Fruit fly (Drosophila melanogaster) whole organism, embryonic: Measurements from ENCODE around the gene CG13124.

ENCODE experiments used
- Aef1 ChIP-seq: fragments of 200-800 bp; sonication (Bioruptor generic); IDR thresholded peaks from 3 replicates; pipeline ENCODE4 v1.3.6; 2022; ENCODE audit warnings: missing biosample characterization, missing genetic modification characterization
- B-H1 ChIP-seq: fragments of 200-800 bp; sonication (Bioruptor generic); IDR thresholded peaks from 3 replicates; pipeline ENCODE4 v1.3.6; 2022; ENCODE audit warnings: missing biosample characterization, missing genetic modification characterization
- CG10209 ChIP-seq: fragments of 200-800 bp; sonication (Bioruptor generic); optimal IDR thresholded peaks from 3 replicates; lab custom pipeline; 2017; ENCODE audit warnings: missing biosample characterization, mild to moderate bottlenecking, missing genetic modification characterization, missing genetic modification reagents
- CG11247 ChIP-seq: fragments of 200-800 bp; sonication (Bioruptor generic); IDR thresholded peaks from 2 replicates; pipeline ENCODE4 v1.3.6; 2022; ENCODE audit warnings: missing biosample characterization, missing genetic modification characterization
- CG11695 ChIP-seq: fragments of 200-800 bp; sonication (Bioruptor generic); IDR thresholded peaks from 3 replicates; pipeline ENCODE4 v1.3.6; 2022; ENCODE audit warnings: missing biosample characterization, missing genetic modification characterization
- CG12391 ChIP-seq: fragments of 200-800 bp; sonication (Bioruptor generic); optimal IDR thresholded peaks from 3 replicates; lab custom pipeline; 2018; ENCODE audit warnings: missing biosample characterization, mild to moderate bottlenecking, missing genetic modification characterization, moderate library complexity
- CG13123 ChIP-seq: fragments of 200-800 bp; sonication (Bioruptor generic); optimal IDR thresholded peaks from 2 replicates; lab custom pipeline; 2016; ENCODE audit warnings: missing biosample characterization, missing genetic modification characterization
- CG14667 ChIP-seq: fragments of 200-800 bp; sonication (Bioruptor generic); IDR thresholded peaks from 2 replicates; pipeline ENCODE4 v1.3.6; 2022; ENCODE audit warnings: missing biosample characterization, missing genetic modification characterization
- CG17359 ChIP-seq: fragments of 200-800 bp; sonication (Bioruptor generic); optimal IDR thresholded peaks from 3 replicates; lab custom pipeline; 2018; ENCODE audit warnings: missing biosample characterization, mild to moderate bottlenecking, missing genetic modification characterization, moderate library complexity
- CG1792 ChIP-seq: fragments of 200-800 bp; sonication (Bioruptor generic); optimal IDR thresholded peaks from 2 replicates; lab custom pipeline; 2016; ENCODE audit warnings: missing biosample characterization, missing genetic modification characterization
- CG2712 ChIP-seq: fragments of 200-800 bp; optimal IDR thresholded peaks from 3 replicates; lab custom pipeline; 2019; ENCODE audit warnings: missing biosample characterization, mild to moderate bottlenecking, missing genetic modification characterization, moderate library complexity
- CG30431 ChIP-seq: fragments of 200-800 bp; sonication (Bioruptor generic); optimal IDR thresholded peaks from 2 replicates; lab custom pipeline; 2017; ENCODE audit warnings: missing biosample characterization, missing genetic modification characterization
- CG31441 ChIP-seq: fragments of 200-800 bp; sonication (Bioruptor generic); IDR thresholded peaks from 2 replicates; pipeline ENCODE4 v1.3.6; 2022; ENCODE audit warnings: missing biosample characterization, missing genetic modification characterization
- CG34422 ChIP-seq: fragments of 200-800 bp; sonication (Bioruptor generic); IDR thresholded peaks from 3 replicates; pipeline ENCODE4 v1.3.6; 2022; ENCODE audit warnings: missing biosample characterization, missing genetic modification characterization
- CG3838 ChIP-seq: fragments of 200-800 bp; sonication (Bioruptor generic); optimal IDR thresholded peaks from 3 replicates; lab custom pipeline; 2016; ENCODE audit warnings: missing biosample characterization, missing genetic modification characterization
- CG3995 ChIP-seq: fragments of 200-800 bp; sonication (Bioruptor generic); optimal IDR thresholded peaks from 3 replicates; lab custom pipeline; 2016; ENCODE audit warnings: missing biosample characterization, missing genetic modification characterization
- CG5245 ChIP-seq: fragments of 200-800 bp; sonication (Bioruptor generic); optimal IDR thresholded peaks from 3 replicates; lab custom pipeline; 2016; ENCODE audit warnings: missing biosample characterization, missing genetic modification characterization
- CG7357 ChIP-seq: fragments of 200-800 bp; sonication (Bioruptor generic); IDR thresholded peaks from 3 replicates; pipeline ENCODE4 v1.3.6; 2022; ENCODE audit warnings: missing biosample characterization, missing genetic modification characterization
- CG8924 ChIP-seq: fragments of 200-800 bp; optimal IDR thresholded peaks from 3 replicates; lab custom pipeline; 2019; ENCODE audit warnings: missing biosample characterization, mild to moderate bottlenecking, missing genetic modification characterization, moderate library complexity
- CG9876 ChIP-seq: fragments of 200-800 bp; sonication (Bioruptor generic); optimal IDR thresholded peaks from 2 replicates; lab custom pipeline; 2016; ENCODE audit warnings: missing biosample characterization, missing genetic modification characterization
- Dad ChIP-seq: fragments of 200-800 bp; sonication (Bioruptor generic); optimal IDR thresholded peaks from 3 replicates; lab custom pipeline; 2016; ENCODE audit warnings: missing biosample characterization, missing genetic modification characterization
- Dbx ChIP-seq: fragments of 200-800 bp; sonication (Bioruptor generic); IDR thresholded peaks from 3 replicates; pipeline ENCODE4 v1.3.6; 2022; ENCODE audit warnings: missing biosample characterization, missing genetic modification characterization
- Doc2 ChIP-seq: fragments of 200-800 bp; sonication (Bioruptor generic); IDR thresholded peaks from 2 replicates; pipeline ENCODE4 v1.3.6; 2022; ENCODE audit warnings: missing biosample characterization, missing genetic modification characterization
- E2f2 ChIP-seq: fragments of 200-800 bp; sonication (Bioruptor generic); IDR thresholded peaks from 2 replicates; pipeline ENCODE4 v1.3.6; 2022; ENCODE audit warnings: missing biosample characterization, missing genetic modification characterization
- Fer2 ChIP-seq: fragments of 200-800 bp; sonication (Bioruptor generic); optimal IDR thresholded peaks from 2 replicates; lab custom pipeline; 2018; ENCODE audit warnings: missing biosample characterization, mild to moderate bottlenecking, missing genetic modification characterization, moderate library complexity
- HLH3B ChIP-seq: fragments of 200-800 bp; sonication (Bioruptor generic); IDR thresholded peaks from 2 replicates; pipeline ENCODE4 v1.3.6; 2022; ENCODE audit warnings: missing biosample characterization, missing genetic modification characterization
- Hmx ChIP-seq: fragments of 200-800 bp; sonication (Bioruptor generic); optimal IDR thresholded peaks from 2 replicates; lab custom pipeline; 2016; ENCODE audit warnings: missing biosample characterization, missing genetic modification characterization
- Lpt ChIP-seq: fragments of >200 bp; optimal IDR thresholded peaks from 2 replicates; lab custom pipeline; 2018; ENCODE audit warnings: missing biosample characterization, missing genetic modification characterization
- MESR4 ChIP-seq: fragments of 200-800 bp; sonication (Bioruptor generic); optimal IDR thresholded peaks from 2 replicates; lab custom pipeline; 2018; ENCODE audit warnings: missing biosample characterization, mild to moderate bottlenecking, missing genetic modification characterization, moderate library complexity
- NC2α ChIP-seq: fragments of 200-800 bp; sonication (Bioruptor generic); optimal IDR thresholded peaks from 2 replicates; lab custom pipeline; 2016; ENCODE audit warnings: missing biosample characterization, missing genetic modification characterization
- NfI ChIP-seq: fragments of 200-800 bp; sonication (Bioruptor generic); optimal IDR thresholded peaks from 3 replicates; lab custom pipeline; 2018; ENCODE audit warnings: missing biosample characterization, mild to moderate bottlenecking, missing genetic modification characterization, moderate library complexity
- ap ChIP-seq: fragments of 200-800 bp; sonication (Bioruptor generic); IDR thresholded peaks from 2 replicates; pipeline ENCODE4 v1.3.6; 2022; ENCODE audit warnings: missing biosample characterization, missing genetic modification characterization
- br ChIP-seq: fragments of >200 bp; optimal IDR thresholded peaks from 2 replicates; lab custom pipeline; 2017
- btn ChIP-seq: fragments of 200-800 bp; sonication (Bioruptor generic); optimal IDR thresholded peaks from 2 replicates; lab custom pipeline; 2016; ENCODE audit warnings: missing biosample characterization, missing genetic modification characterization
- cg ChIP-seq: fragments of 200-800 bp; sonication (Bioruptor generic); optimal IDR thresholded peaks from 3 replicates; lab custom pipeline; 2019; ENCODE audit warnings: missing biosample characterization, mild to moderate bottlenecking, missing genetic modification characterization, moderate library complexity
- ci ChIP-seq: fragments of 200-800 bp; sonication (Bioruptor generic); IDR thresholded peaks from 3 replicates; pipeline ENCODE4 v1.3.6; 2022; ENCODE audit warnings: missing biosample characterization, missing genetic modification characterization
- crp ChIP-seq, 2 experiments: fragments of 200-800 bp; sonication (Bioruptor generic); optimal IDR thresholded peaks; 2 replicates in 1 of 2; 3 replicates in 1 of 2; lab custom pipeline; 2017; ENCODE audit warnings: missing biosample characterization in 2 of 2, missing genetic modification characterization in 2 of 2, mild to moderate bottlenecking in 1 of 2, moderate library complexity in 1 of 2
- dan ChIP-seq: fragments of 200-800 bp; sonication (Bioruptor generic); IDR thresholded peaks from 2 replicates; pipeline ENCODE4 v1.3.6; 2022; ENCODE audit warnings: missing biosample characterization, missing genetic modification characterization
- ems ChIP-seq: fragments of 200-800 bp; sonication (Bioruptor generic); optimal IDR thresholded peaks from 3 replicates; lab custom pipeline; 2016; ENCODE audit warnings: missing biosample characterization, missing genetic modification characterization
- esg ChIP-seq: fragments of 200-800 bp; sonication (Bioruptor generic); conservative IDR thresholded peaks from 2 replicates; pipeline ENCODE4 v1.3.6; 2022; ENCODE audit warnings: missing biosample characterization, missing genetic modification characterization
- gcm ChIP-seq: fragments of 200-800 bp; sonication (Bioruptor generic); optimal IDR thresholded peaks from 2 replicates; lab custom pipeline; 2019; ENCODE audit warnings: missing biosample characterization, mild to moderate bottlenecking, missing genetic modification characterization, moderate library complexity
- gsb ChIP-seq: fragments of 200-800 bp; sonication (Bioruptor generic); IDR thresholded peaks from 2 replicates; pipeline ENCODE4 v1.3.6; 2022; ENCODE audit warnings: missing biosample characterization, missing genetic modification characterization
- hkb ChIP-seq, 2 experiments: fragments of 200-800 bp in 1 of 2; fragments of >200 bp in 1 of 2; sonication (Bioruptor generic) in 1 of 2; IDR thresholded peaks in 1 of 2; optimal IDR thresholded peaks in 1 of 2; 2 replicates each; pipeline versions ENCODE4 v1.3.6 to Lab custom; 2017 to 2022; ENCODE audit warnings: missing biosample characterization in 1 of 2, missing genetic modification characterization in 1 of 2
- pan ChIP-seq, 4 experiments: fragments of >200 bp in 3 of 4; fragments of 200-800 bp in 1 of 4; sonication (Bioruptor generic) in 1 of 4; optimal IDR thresholded peaks in 3 of 4; IDR thresholded peaks in 1 of 4; 2 replicates each; pipeline versions ENCODE4 v1.3.6 to Lab custom; 2017 to 2022; ENCODE audit warnings: missing biosample characterization in 2 of 4, missing genetic modification characterization in 2 of 4, mixed read lengths in 1 of 4
- phol ChIP-seq: fragments of 200-800 bp; sonication (Bioruptor generic); optimal IDR thresholded peaks from 3 replicates; lab custom pipeline; 2018; ENCODE audit warnings: missing biosample characterization, mild to moderate bottlenecking, missing genetic modification characterization, moderate library complexity
- scrt ChIP-seq: fragments of 200-800 bp; sonication (Bioruptor generic); optimal IDR thresholded peaks from 2 replicates; lab custom pipeline; 2018; ENCODE audit warnings: missing biosample characterization, mild to moderate bottlenecking, missing genetic modification characterization, moderate library complexity
- sna ChIP-seq: fragments of 200-800 bp; sonication (Bioruptor generic); IDR thresholded peaks from 2 replicates; pipeline ENCODE4 v1.3.6; 2022; ENCODE audit warnings: missing biosample characterization, missing genetic modification characterization; ENCODE audit not compliant: partially characterized antibody
- so ChIP-seq: fragments of 200-800 bp; sonication (Bioruptor generic); IDR thresholded peaks from 3 replicates; pipeline ENCODE4 v1.3.6; 2022; ENCODE audit warnings: missing biosample characterization, missing genetic modification characterization
- tgo ChIP-seq: fragments of 200-800 bp; sonication (Bioruptor generic); IDR thresholded peaks from 3 replicates; pipeline ENCODE4 v1.3.6; 2022; ENCODE audit warnings: missing biosample characterization, missing genetic modification characterization
- trh ChIP-seq: fragments of 200-800 bp; sonication (Bioruptor generic); optimal IDR thresholded peaks from 2 replicates; lab custom pipeline; 2016; ENCODE audit warnings: missing biosample characterization, missing genetic modification characterization
- zf30C ChIP-seq: fragments of 200-800 bp; sonication (Bioruptor generic); optimal IDR thresholded peaks from 3 replicates; lab custom pipeline; 2018; ENCODE audit warnings: missing biosample characterization, mild to moderate bottlenecking, missing genetic modification characterization
- zfh1 ChIP-seq: fragments of 200-800 bp; sonication (Bioruptor generic); IDR thresholded peaks from 3 replicates; pipeline ENCODE4 v1.3.6; 2022; ENCODE audit warnings: missing biosample characterization, missing genetic modification characterization

Gene CG13124

DNA sequence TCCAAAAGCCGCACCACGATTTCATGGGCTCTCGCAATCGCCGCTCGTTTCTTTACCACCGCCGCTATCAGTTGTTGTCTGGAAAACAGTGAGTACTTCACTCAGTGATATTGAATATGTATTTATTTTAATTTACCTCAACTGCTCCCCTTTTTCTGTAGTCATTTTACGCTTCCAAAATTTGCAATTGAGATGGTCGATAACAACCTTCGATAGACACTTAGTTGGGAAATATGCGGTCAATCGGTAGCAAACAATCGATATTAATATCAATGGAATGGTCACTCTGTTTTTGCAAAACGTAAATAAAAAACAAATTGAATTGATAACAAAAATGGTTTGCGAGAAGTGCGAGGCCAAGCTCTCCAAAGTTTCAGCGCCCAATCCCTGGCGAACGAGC lies 17.9 kb downstream of the CG13124 start, which contains the start of the genes CG34183 and CG4537 (continued):
- TF ChIP-seq E2f2 (GFP tag; lab: Robert Waterston, UW) = peak; percentile 68
- TF ChIP-seq CG3838 (GFP tag; lab: Kevin White, UChicago) = no peak
- TF ChIP-seq CG12391 = no peak
- no peak for TF ChIP-seq CG14667 (GFP tag; lab: Robert Waterston, UW)
- no peak for TF ChIP-seq Aef1 (GFP tag; lab: Robert Waterston, UW)
- no peak for TF ChIP-seq zf30C (GFP tag; lab: Kevin White, UChicago)
- no peak for TF ChIP-seq gcm
- TF ChIP-seq so (GFP tag; lab: Robert Waterston, UW) = no peak
- no peak for TF ChIP-seq Lpt (GFP tag; lab: Kevin White, UChicago)
- TF ChIP-seq zfh1 (GFP tag; lab: Robert Waterston, UW) = no peak
- no peak for TF ChIP-seq CG17359 (tag; lab: Kevin White, UChicago)
- TF ChIP-seq CG8924 (tag; lab: Kevin White, UChicago) = no peak
- no peak for TF ChIP-seq CG30431 (GFP tag; lab: Kevin White, UChicago)
- TF ChIP-seq CG5245 (GFP tag; lab: Kevin White, UChicago) = no peak
- TF ChIP-seq CG7357 (GFP tag; lab: Robert Waterston, UW) = no peak
- TF ChIP-seq esg (GFP tag; lab: Robert Waterston, UW) = no peak
- TF ChIP-seq CG9876 (GFP tag; lab: Kevin White, UChicago) = no peak
- TF ChIP-seq tgo = no peak
- peak in 1 of 2 experiments; percentile 30 for TF ChIP-seq crp (GFP tag; optimal IDR thresholded peaks at IDR 0.05; lab: Kevin White, UChicago)
- TF ChIP-seq CG11695 (GFP tag; lab: Robert Waterston, UW) = no peak
- no peak for TF ChIP-seq CG2712 (tag; lab: Kevin White, UChicago)
- TF ChIP-seq cg (GFP tag; lab: Kevin White, UChicago) = no peak
- TF ChIP-seq Doc2 (GFP tag; lab: Robert Waterston, UW) = no peak
- peak; percentile 74 for TF ChIP-seq MESR4
- no peak for TF ChIP-seq NC2α (GFP tag; lab: Kevin White, UChicago)
- no peak for TF ChIP-seq btn
- no peak for TF ChIP-seq Dbx (GFP tag; lab: Robert Waterston, UW)
- TF ChIP-seq CG13123 (GFP tag; lab: Kevin White, UChicago) = no peak
- TF ChIP-seq CG3995 (GFP tag; lab: Kevin White, UChicago) = no peak
- no peak for TF ChIP-seq CG10209 (GFP tag; lab: Kevin White, UChicago)
- no peak for TF ChIP-seq dan (GFP tag; lab: Robert Waterston, UW)
- TF ChIP-seq br (lab: Kevin White, UChicago) = no peak
- no peak for TF ChIP-seq hkb (optimal IDR thresholded peaks at IDR 0.05; lab: Kevin White, UChicago)
- TF ChIP-seq hkb (GFP tag; IDR thresholded peaks at IDR 0.05; lab: Robert Waterston, UW) = no peak
- TF ChIP-seq ap = no peak
- peak; percentile 49 for TF ChIP-seq phol (tag; lab: Kevin White, UChicago)
- TF ChIP-seq Fer2 = no peak
- TF ChIP-seq sna (GFP tag; lab: Robert Waterston, UW) = peak; percentile 89
- no peak for TF ChIP-seq scrt (GFP tag; lab: Kevin White, UChicago)
- no peak for TF ChIP-seq Hmx (GFP tag; lab: Kevin White, UChicago)
- TF ChIP-seq CG31441 (GFP tag; lab: Robert Waterston, UW) = no peak
- no peak; the same call in 2 of the 3 replicates for TF ChIP-seq CG34422
- TF ChIP-seq gsb = no peak
- no peak for TF ChIP-seq HLH3B (GFP tag; lab: Robert Waterston, UW)
- no peak for TF ChIP-seq NfI (GFP tag; lab: Kevin White, UChicago)
- peak; percentile 13; the same call in 1 of the 3 replicates for TF ChIP-seq ci (GFP tag; lab: Robert Waterston, UW)
- no peak for TF ChIP-seq pan (optimal IDR thresholded peaks at IDR 0.05; lab: Kevin White, UChicago)
- no peak for TF ChIP-seq pan (GFP tag; optimal IDR thresholded peaks at IDR 0.05 in 1 of 2, IDR thresholded peaks at IDR 0.05 in 1 of 2)
- TF ChIP-seq CG1792 (GFP tag; lab: Kevin White, UChicago) = no peak
- TF ChIP-seq CG11247 (GFP tag; lab: Robert Waterston, UW) = no peak
- no peak for TF ChIP-seq B-H1
- TF ChIP-seq Dad (GFP tag; lab: Kevin White, UChicago) = peak; percentile 11
- no peak for TF ChIP-seq trh (GFP tag; lab: Kevin White, UChicago)
- TF ChIP-seq ems (GFP tag; lab: Kevin White, UChicago) = no peak
